Worm (Caenorhabditis elegans) whole organism, L2 larva: ENCODE data around the gene srx-22.
A peak's percentile ranks its signal among the peaks of the same experiment; 100 is the strongest.

Experiments
- aly-2 ChIP-seq: fragments of 150-350 bp; optimal IDR thresholded peaks from 2 replicates; lab custom pipeline; 2014; ENCODE audit warnings: missing biosample characterization, missing genetic modification characterization
- ceh-16 ChIP-seq: fragments of 150-350 bp; optimal IDR thresholded peaks from 2 replicates; lab custom pipeline; 2014; ENCODE audit warnings: missing biosample characterization, missing genetic modification characterization
- elt-3 ChIP-seq: sonication (generic microtip); optimal IDR thresholded peaks from 2 replicates; lab custom pipeline; 2017; ENCODE audit warnings: missing biosample characterization, missing genetic modification characterization
- lsy-2 ChIP-seq, 2 experiments: fragments of 150-350 bp in 1 of 2; sonication (generic microtip) in 1 of 2; optimal IDR thresholded peaks; 2 replicates each; lab custom pipeline; 2014 to 2017; ENCODE audit warnings: missing biosample characterization in 2 of 2, missing genetic modification characterization in 2 of 2
- nhr-10 ChIP-seq: sonication (generic microtip); optimal IDR thresholded peaks from 2 replicates; lab custom pipeline; 2017; ENCODE audit warnings: missing biosample characterization, missing genetic modification characterization
- nhr-129 ChIP-seq: fragments of 150-350 bp; optimal IDR thresholded peaks from 2 replicates; lab custom pipeline; 2014; ENCODE audit warnings: missing biosample characterization, missing genetic modification characterization
- nhr-6 ChIP-seq: fragments of 150-350 bp; optimal IDR thresholded peaks from 2 replicates; lab custom pipeline; 2014; ENCODE audit warnings: missing biosample characterization, missing genetic modification characterization

DNA sequence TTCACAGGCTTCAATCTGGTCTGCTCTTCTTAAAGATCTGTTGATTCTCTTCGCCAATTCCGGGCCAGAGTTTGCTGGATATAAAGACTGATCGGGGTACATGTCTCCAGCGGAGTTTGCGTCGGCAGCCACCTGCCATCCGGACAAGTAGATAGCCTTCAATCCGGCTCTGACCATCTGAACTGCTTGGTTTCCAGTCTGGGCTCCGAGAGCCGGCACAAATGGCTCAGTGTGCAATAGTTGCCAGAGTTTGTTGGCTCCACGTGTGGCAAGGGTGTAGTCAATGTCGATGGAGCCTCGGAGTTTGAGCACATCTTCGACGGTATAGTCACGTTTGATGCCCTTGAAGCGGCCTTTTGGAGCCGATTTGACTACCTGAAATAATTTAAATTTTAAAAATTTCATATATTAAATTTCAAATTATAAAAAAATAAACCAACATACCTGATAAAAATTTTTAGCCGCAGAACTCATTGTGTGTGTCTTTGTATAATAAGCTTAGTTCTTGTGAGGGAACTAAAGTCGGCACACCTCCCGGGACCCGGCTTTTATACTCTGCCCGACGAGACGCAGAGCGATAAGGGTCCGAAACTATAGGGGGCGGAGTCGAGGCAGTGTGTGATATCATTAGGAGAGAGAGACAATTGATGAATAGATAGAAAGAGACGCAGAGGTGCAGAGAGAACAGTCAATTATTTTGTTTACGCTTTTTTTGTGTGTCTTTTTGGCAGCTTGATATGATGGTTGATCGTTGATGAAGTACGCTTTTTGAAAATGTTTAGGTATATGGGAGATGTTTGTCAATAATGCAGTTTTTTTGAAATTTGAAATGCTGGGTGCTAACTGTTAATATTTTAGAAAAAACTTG lies 48.0 kb downstream of the srx-22 start, which contains the start of the genes icl-1 and srh-2:
- TF ChIP-seq elt-3 (tag; lab: Kevin White, UChicago), result no peak
- TF ChIP-seq nhr-6, result peak; percentile 10
- peak; percentile 4 to 54 for TF ChIP-seq lsy-2 (tag; optimal IDR thresholded peaks at IDR 0.05; lab: Kevin White, UChicago)
- peak; percentile 19 for TF ChIP-seq nhr-10 (tag; lab: Kevin White, UChicago)
- TF ChIP-seq nhr-129 (tag; lab: Kevin White, UChicago), result peak; percentile 78
- no peak for TF ChIP-seq aly-2 (tag; lab: Kevin White, UChicago)
- TF ChIP-seq ceh-16 (tag; lab: Kevin White, UChicago), result no peak
